Fruit fly (Drosophila melanogaster) whole organism, wandering third instar larva: ENCODE results near the gene holn1.

Source experiments
- Abd-B ChIP-seq: fragments of >200 bp; optimal IDR thresholded peaks from 2 replicates; lab custom pipeline; 2017; ENCODE audit warnings: missing biosample characterization, missing genetic modification characterization
- CG32264 ChIP-seq: fragments of 200-800 bp; sonication (Bioruptor generic); optimal IDR thresholded peaks from 2 replicates; lab custom pipeline; 2016; ENCODE audit warnings: missing biosample characterization, missing genetic modification characterization
- CG9705 ChIP-seq: fragments of 200-800 bp; sonication (Bioruptor generic); optimal IDR thresholded peaks from 2 replicates; lab custom pipeline; 2018; ENCODE audit warnings: missing biosample characterization, mild to moderate bottlenecking, missing genetic modification characterization
- CrebA ChIP-seq: fragments of 200-800 bp; sonication (Bioruptor generic); optimal IDR thresholded peaks from 2 replicates; lab custom pipeline; 2016; ENCODE audit warnings: missing biosample characterization, mild to moderate bottlenecking, missing genetic modification characterization, borderline replicate concordance
- Dfd ChIP-seq: fragments of >200 bp; optimal IDR thresholded peaks from 2 replicates; lab custom pipeline; 2017; ENCODE audit warnings: missing biosample characterization, missing genetic modification characterization
- Dif ChIP-seq: fragments of 200-275, 200-300 bp; sonication (Bioruptor generic); optimal IDR thresholded peaks from 2 replicates; lab custom pipeline; 2018; ENCODE audit warnings: missing biosample characterization, missing genetic modification characterization; ENCODE audit not compliant: partially characterized antibody
- GATAd ChIP-seq: sonication (Bioruptor generic); optimal IDR thresholded peaks from 2 replicates; lab custom pipeline; 2016; ENCODE audit warnings: missing biosample characterization, missing genetic modification characterization
- HLH106 ChIP-seq: fragments of 200-800 bp; optimal IDR thresholded peaks from 3 replicates; lab custom pipeline; 2019; ENCODE audit warnings: missing biosample characterization, mild to moderate bottlenecking, missing genetic modification characterization, moderate library complexity
- Hnf4 ChIP-seq: fragments of 200-800 bp; sonication (Bioruptor generic); optimal IDR thresholded peaks from 2 replicates; lab custom pipeline; 2016; ENCODE audit warnings: missing biosample characterization, mild to moderate bottlenecking, missing genetic modification characterization
- Hr78 ChIP-seq: fragments of >200 bp; optimal IDR thresholded peaks from 2 replicates; lab custom pipeline; 2017; ENCODE audit warnings: missing biosample characterization, missing genetic modification characterization
- Hr83 ChIP-seq: fragments of 200-300 bp; sonication (Bioruptor generic); optimal IDR thresholded peaks from 2 replicates; lab custom pipeline; 2016; ENCODE audit warnings: missing biosample characterization, mild to moderate bottlenecking, missing genetic modification characterization, moderate library complexity; ENCODE audit not compliant: poor library complexity, severe bottlenecking
- Jra ChIP-seq: sonication (Bioruptor generic); optimal IDR thresholded peaks from 2 replicates; lab custom pipeline; 2016; ENCODE audit warnings: missing biosample characterization, missing genetic modification characterization
- Mio ChIP-seq: sonication (Bioruptor generic); optimal IDR thresholded peaks from 2 replicates; lab custom pipeline; 2016; ENCODE audit warnings: missing biosample characterization, missing genetic modification characterization
- Myc ChIP-seq: fragments of >200 bp; optimal IDR thresholded peaks from 2 replicates; lab custom pipeline; 2017
- N ChIP-seq: fragments of >200 bp; optimal IDR thresholded peaks from 2 replicates; lab custom pipeline; 2018; ENCODE audit warnings: missing biosample characterization, missing external identifiers, missing genetic modification characterization
- OdsH ChIP-seq: fragments of 200-800 bp; sonication (Bioruptor generic); optimal IDR thresholded peaks from 2 replicates; lab custom pipeline; 2016; ENCODE audit warnings: missing biosample characterization, mild to moderate bottlenecking, missing genetic modification characterization
- Rel ChIP-seq, 2 experiments: fragments of 200-800 bp; sonication (Bioruptor generic) in 1 of 2; optimal IDR thresholded peaks; 2 replicates in 1 of 2; 3 replicates in 1 of 2; lab custom pipeline; 2016 to 2019; ENCODE audit warnings: mild to moderate bottlenecking in 2 of 2, missing biosample characterization in 2 of 2, missing genetic modification characterization in 2 of 2, moderate library complexity in 1 of 2
- Sp1 ChIP-seq: fragments of 200-800 bp; sonication (Bioruptor generic); optimal IDR thresholded peaks from 3 replicates; lab custom pipeline; 2019; ENCODE audit warnings: missing biosample characterization, mild to moderate bottlenecking, missing genetic modification characterization, moderate library complexity
- Vsx2 ChIP-seq: fragments of 200-300, 225-300 bp; sonication (Bioruptor generic); optimal IDR thresholded peaks from 2 replicates; lab custom pipeline; 2018; ENCODE audit warnings: missing biosample characterization, missing genetic modification characterization; ENCODE audit not compliant: partially characterized antibody
- br ChIP-seq: fragments of 200-800 bp; sonication (Bioruptor generic); optimal IDR thresholded peaks from 2 replicates; lab custom pipeline; 2016; ENCODE audit warnings: missing biosample characterization, missing genetic modification characterization
- brk ChIP-seq: fragments of 200-800 bp; sonication (Bioruptor generic); optimal IDR thresholded peaks from 2 replicates; lab custom pipeline; 2016; ENCODE audit warnings: missing biosample characterization, mild to moderate bottlenecking, missing genetic modification characterization
- dl ChIP-seq, 2 experiments: fragments of 175-275, 200-275 bp in 1 of 2; fragments of 200-275 bp in 1 of 2; sonication (Bioruptor generic); optimal IDR thresholded peaks; lab custom pipeline; 2018; ENCODE audit warnings: mild to moderate bottlenecking in 2 of 2, missing biosample characterization in 2 of 2, missing genetic modification characterization in 2 of 2, moderate library complexity in 2 of 2; ENCODE audit not compliant: partially characterized antibody in 2 of 2, insufficient read depth in 1 of 2
- dmrt93B ChIP-seq: fragments of 200-800 bp; sonication (Bioruptor generic); optimal IDR thresholded peaks from 2 replicates; lab custom pipeline; 2018; ENCODE audit warnings: missing biosample characterization, mild to moderate bottlenecking, missing genetic modification characterization
- dsf ChIP-seq: sonication (Bioruptor generic); optimal IDR thresholded peaks from 2 replicates; lab custom pipeline; 2016; ENCODE audit warnings: missing biosample characterization, missing genetic modification characterization, borderline replicate concordance
- ey ChIP-seq: fragments of 200-800 bp; sonication (Bioruptor generic); optimal IDR thresholded peaks from 2 replicates; lab custom pipeline; 2016; ENCODE audit warnings: missing biosample characterization, missing genetic modification characterization
- foxo ChIP-seq, 2 experiments: fragments of 200-800 bp; sonication (Bioruptor generic); optimal IDR thresholded peaks; 2 replicates in 1 of 2; 3 replicates in 1 of 2; lab custom pipeline; 2016 to 2017; ENCODE audit warnings: missing biosample characterization in 2 of 2, missing genetic modification characterization in 2 of 2
- fru ChIP-seq: fragments of 200-800 bp; sonication (Bioruptor generic); optimal IDR thresholded peaks from 3 replicates; lab custom pipeline; 2016; ENCODE audit warnings: missing biosample characterization, mild to moderate bottlenecking, missing genetic modification characterization
- h ChIP-seq: fragments of 200-800 bp; sonication (Bioruptor generic); optimal IDR thresholded peaks from 3 replicates; lab custom pipeline; 2016; ENCODE audit warnings: missing biosample characterization, mild to moderate bottlenecking, missing genetic modification characterization
- jim ChIP-seq: fragments of 175-275, 200-325 bp; sonication (Bioruptor generic); optimal IDR thresholded peaks from 2 replicates; lab custom pipeline; 2016; ENCODE audit warnings: missing biosample characterization, mild to moderate bottlenecking, missing genetic modification characterization
- lola ChIP-seq: fragments of >200 bp; optimal IDR thresholded peaks from 2 replicates; lab custom pipeline; 2017; ENCODE audit warnings: missing biosample characterization, missing genetic modification characterization
- pan ChIP-seq: fragments of >200 bp; optimal IDR thresholded peaks from 2 replicates; lab custom pipeline; 2017
- psq ChIP-seq: fragments of 200-800 bp; sonication (Bioruptor generic); optimal IDR thresholded peaks from 3 replicates; lab custom pipeline; 2017; ENCODE audit warnings: missing biosample characterization, mild to moderate bottlenecking, missing genetic modification characterization, moderate library complexity
- rgr ChIP-seq: fragments of 200-800 bp; sonication (Bioruptor generic); optimal IDR thresholded peaks from 3 replicates; lab custom pipeline; 2016; ENCODE audit warnings: missing biosample characterization, mild to moderate bottlenecking, missing genetic modification characterization
- sage ChIP-seq: fragments of 200-800 bp; sonication (Bioruptor generic); optimal IDR thresholded peaks from 2 replicates; lab custom pipeline; 2016; ENCODE audit warnings: missing biosample characterization, mild to moderate bottlenecking, missing genetic modification characterization
- sv ChIP-seq: fragments of 200-800 bp; sonication (Bioruptor generic); optimal IDR thresholded peaks from 3 replicates; lab custom pipeline; 2016; ENCODE audit warnings: missing biosample characterization, missing genetic modification characterization
- tai ChIP-seq: sonication (Bioruptor generic); optimal IDR thresholded peaks from 2 replicates; lab custom pipeline; 2016; ENCODE audit warnings: missing biosample characterization, missing genetic modification characterization
- usp ChIP-seq: fragments of >200 bp; optimal IDR thresholded peaks from 2 replicates; lab custom pipeline; 2017; ENCODE audit warnings: missing biosample characterization, missing genetic modification characterization
- woc ChIP-seq: sonication (Bioruptor generic); optimal IDR thresholded peaks from 2 replicates; lab custom pipeline; 2016; ENCODE audit warnings: missing biosample characterization, mild to moderate bottlenecking, missing genetic modification characterization

Gene holn1

DNA sequence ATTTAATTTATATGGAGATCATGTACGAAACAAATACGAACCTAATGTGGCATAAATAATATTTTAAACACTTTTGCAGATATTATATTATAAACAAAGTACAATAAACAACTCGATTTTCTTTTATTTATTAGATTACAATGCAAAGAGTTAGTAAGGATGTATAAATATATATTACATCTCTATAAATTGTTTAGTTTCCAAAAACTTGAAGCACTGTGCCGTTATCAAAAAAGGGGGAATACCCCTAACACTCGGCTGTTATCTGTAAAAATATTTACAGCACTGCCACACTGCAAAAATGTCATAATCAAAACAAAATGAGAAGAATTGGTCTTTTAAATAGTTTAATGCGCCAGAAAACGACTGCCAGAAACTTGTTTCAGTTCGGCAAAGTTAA is 7.3 kb upstream of the holn1 start, which contains the start of gene CG5188:
Gene CG5188, plus strand, starts transcription at position 302 of the 400 bp plus-strand sequence.
- TF ChIP-seq dsf (GFP tag; lab: Kevin White, UChicago) (no peak), sage (GFP tag; lab: Kevin White, UChicago) (no peak), h (GFP tag; lab: Kevin White, UChicago) (no peak), pan (lab: Kevin White, UChicago) (no peak), usp (GFP tag; lab: Kevin White, UChicago) (no peak), CG9705 (GFP tag; lab: Kevin White, UChicago) (no peak), Myc (lab: Kevin White, UChicago) (no peak), Hr83 (no peak), lola (GFP tag; lab: Kevin White, UChicago) (no peak), ey (peak; percentile 28), dmrt93B (GFP tag; lab: Kevin White, UChicago) (no peak), jim (GFP tag; lab: Kevin White, UChicago) (no peak), CrebA (no peak), Mio (GFP tag; lab: Kevin White, UChicago) (no peak), br (no peak), woc (peak; percentile 41), foxo (GFP tag; optimal IDR thresholded peaks at IDR 0.05; lab: Kevin White, UChicago) (peak in 1 of 2 experiments; percentile 56), Dif (no peak), Hnf4 (GFP tag; lab: Kevin White, UChicago) (peak; percentile 43), fru (GFP tag; lab: Kevin White, UChicago) (no peak), Sp1 (GFP tag; lab: Kevin White, UChicago) (peak; percentile 43), Dfd (no peak), CG32264 (GFP tag; lab: Kevin White, UChicago) (no peak), psq (peak; percentile 72), rgr (peak; percentile 40), Jra (no peak), HLH106 (tag; lab: Kevin White, UChicago) (peak; percentile 51), Hr78 (GFP tag; lab: Kevin White, UChicago) (no peak), OdsH (GFP tag; lab: Kevin White, UChicago) (peak; percentile 44), Abd-B (GFP tag; lab: Kevin White, UChicago) (no peak), N (GFP tag; lab: Kevin White, UChicago) (no peak), GATAd (GFP tag; lab: Kevin White, UChicago) (no peak), tai (GFP tag; lab: Kevin White, UChicago) (no peak), Rel (GFP tag; optimal IDR thresholded peaks at IDR 0.05; lab: Kevin White, UChicago) (no peak), Rel (tag; optimal IDR thresholded peaks at IDR 0.05; lab: Kevin White, UChicago) (peak; percentile 82), brk (GFP tag; lab: Kevin White, UChicago) (no peak), dl (GFP tag; optimal IDR thresholded peaks at IDR 0.05; lab: Kevin White, UChicago; ENCODE audit: insufficient read depth in 1 of 2, partially characterized antibody in 2 of 2) (no peak), Vsx2 (GFP tag; lab: Kevin White, UChicago) (no peak), sv (GFP tag; lab: Kevin White, UChicago) (no peak)

DNA sequence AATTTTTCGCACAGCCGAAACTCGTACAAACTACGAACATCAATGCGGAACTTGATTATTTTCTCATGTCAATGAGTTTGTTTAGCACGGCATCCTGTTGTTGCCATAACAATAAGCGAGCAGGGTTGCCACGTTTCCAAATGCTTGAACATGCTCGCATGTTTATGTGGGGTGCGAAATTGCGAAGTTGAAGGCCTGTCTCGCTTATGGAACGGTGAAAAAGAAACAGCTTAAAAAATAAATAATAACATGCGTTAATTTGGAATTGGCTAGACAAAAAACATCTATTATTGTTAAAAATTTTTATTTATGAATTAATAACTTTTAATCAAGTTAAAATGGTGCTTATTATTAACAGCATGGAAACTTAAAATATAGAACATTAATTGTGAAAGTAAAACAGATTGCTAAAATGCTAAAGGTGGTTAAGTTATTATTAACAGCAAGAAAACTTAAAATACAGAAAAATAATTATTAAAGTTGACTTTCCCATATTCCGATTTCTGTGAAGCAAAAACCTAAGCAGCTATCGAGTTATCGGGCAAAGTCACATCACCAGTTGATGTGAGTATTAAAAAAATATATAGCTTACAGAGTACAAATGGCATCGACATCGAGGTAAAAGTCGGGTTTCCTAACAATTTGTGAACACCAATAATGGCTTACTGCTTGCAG is 4.9 kb upstream of the holn1 start, which contains the start of the genes Bug22 and TfIIB:
Gene Bug22, minus strand, starts transcription at position 117 of the 675 bp plus-strand sequence.
Gene TfIIB, plus strand, starts transcription at position 537 of the 675 bp plus-strand sequence.
- TF ChIP-seq Jra: peak; percentile 66
- peak; percentile 79 for TF ChIP-seq Hnf4 (GFP tag; lab: Kevin White, UChicago)
- TF ChIP-seq jim (GFP tag; lab: Kevin White, UChicago): peak; percentile 13
- TF ChIP-seq dl (GFP tag; optimal IDR thresholded peaks at IDR 0.05; lab: Kevin White, UChicago; ENCODE audit: insufficient read depth in 1 of 2, partially characterized antibody in 2 of 2): no peak
- TF ChIP-seq CG32264 (GFP tag; lab: Kevin White, UChicago): no peak
- no peak for TF ChIP-seq GATAd (GFP tag; lab: Kevin White, UChicago)
- TF ChIP-seq usp (GFP tag; lab: Kevin White, UChicago): no peak
- TF ChIP-seq fru (GFP tag; lab: Kevin White, UChicago): no peak
- no peak for TF ChIP-seq tai (GFP tag; lab: Kevin White, UChicago)
- TF ChIP-seq dmrt93B (GFP tag; lab: Kevin White, UChicago): no peak
- TF ChIP-seq CG9705 (GFP tag; lab: Kevin White, UChicago): peak; percentile 60
- no peak for TF ChIP-seq N (GFP tag; lab: Kevin White, UChicago)
- no peak for TF ChIP-seq pan (lab: Kevin White, UChicago)
- no peak for TF ChIP-seq CrebA
- TF ChIP-seq psq: peak; percentile 62
- peak; percentile 72 for TF ChIP-seq rgr
- TF ChIP-seq Hr83: peak; percentile 94
- TF ChIP-seq HLH106 (tag; lab: Kevin White, UChicago): peak; percentile 65
- TF ChIP-seq Abd-B (GFP tag; lab: Kevin White, UChicago): no peak
- TF ChIP-seq lola (GFP tag; lab: Kevin White, UChicago): no peak
- TF ChIP-seq Myc (lab: Kevin White, UChicago): no peak
- TF ChIP-seq Mio (GFP tag; lab: Kevin White, UChicago): no peak
- TF ChIP-seq Dif: no peak
- TF ChIP-seq Rel (GFP tag; optimal IDR thresholded peaks at IDR 0.05; lab: Kevin White, UChicago): no peak
- TF ChIP-seq Rel (tag; optimal IDR thresholded peaks at IDR 0.05; lab: Kevin White, UChicago): no peak
- TF ChIP-seq dsf (GFP tag; lab: Kevin White, UChicago): peak; percentile 50
- TF ChIP-seq brk (GFP tag; lab: Kevin White, UChicago): no peak
- no peak for TF ChIP-seq Vsx2 (GFP tag; lab: Kevin White, UChicago)
- TF ChIP-seq h (GFP tag; lab: Kevin White, UChicago): no peak
- peak; percentile 70 for TF ChIP-seq ey
- no peak for TF ChIP-seq Sp1 (GFP tag; lab: Kevin White, UChicago)
- peak; percentile 86 for TF ChIP-seq woc
- peak; percentile 69 for TF ChIP-seq OdsH (GFP tag; lab: Kevin White, UChicago)
- TF ChIP-seq sage (GFP tag; lab: Kevin White, UChicago): no peak
- TF ChIP-seq foxo (GFP tag; optimal IDR thresholded peaks at IDR 0.05; lab: Kevin White, UChicago): no peak
- no peak for TF ChIP-seq Dfd
- TF ChIP-seq br: no peak
- TF ChIP-seq sv (GFP tag; lab: Kevin White, UChicago): peak; percentile 63
- TF ChIP-seq Hr78 (GFP tag; lab: Kevin White, UChicago): no peak
